Worm (Caenorhabditis elegans) whole organism, early embryonic: Measurements from ENCODE around the gene K02A6.3.

Experiments used
- B0310.2 ChIP-seq: sonication (generic microtip); optimal IDR thresholded peaks from 2 replicates; lab custom pipeline; 2016; ENCODE audit warnings: mild to moderate bottlenecking, missing genetic modification characterization, missing compliant biosample characterization
- ama-1 ChIP-seq: fragments of 150-350 bp; optimal IDR thresholded peaks from 2 replicates; lab custom pipeline; 2014
- ets-7 ChIP-seq: sonication (generic microtip); optimal IDR thresholded peaks from 2 replicates; lab custom pipeline; 2016; ENCODE audit warnings: missing genotype, missing genetic modification characterization, missing compliant biosample characterization
- flt-1 ChIP-seq: fragments of 200-800 bp; sonication (Bioruptor generic); IDR thresholded peaks from 2 replicates; pipeline ENCODE4 v1.3.6; 2022; ENCODE audit warnings: missing genetic modification characterization, missing compliant biosample characterization
- tra-4 ChIP-seq: sonication (generic microtip); optimal IDR thresholded peaks from 2 replicates; lab custom pipeline; 2017; ENCODE audit warnings: missing genetic modification characterization, missing compliant biosample characterization

- TF ChIP-seq tra-4 (tag; lab: Kevin White, UChicago) (no peak), B0310.2 (tag; lab: Kevin White, UChicago) (no peak), flt-1 (GFP tag; lab: Robert Waterston, UW) (no peak), ama-1 (no peak), ets-7 (no peak)
Measured at ce11 chrX:8218653-8219052, 13.1 kb downstream of the K02A6.3 start, which contains the start of gene K02A6.4.
